Worm (Caenorhabditis elegans) whole organism, late embryonic: ENCODE measurements around the gene fbxa-164.

Source experiments
- K09A11.1 ChIP-seq: sonication (generic microtip); optimal IDR thresholded peaks from 2 replicates; lab custom pipeline; 2017; ENCODE audit warnings: antibody characterized with exemption, mild to moderate bottlenecking, missing genetic modification characterization, missing compliant biosample characterization; ENCODE audit not compliant: insufficient read depth
- ama-1 ChIP-seq: fragments of 150-350 bp; optimal IDR thresholded peaks from 2 replicates; lab custom pipeline; 2014
- ceh-48 ChIP-seq: sonication (generic microtip); optimal IDR thresholded peaks from 2 replicates; lab custom pipeline; 2016; ENCODE audit warnings: missing genetic modification characterization, inconsistent platforms, missing compliant biosample characterization
- madf-2 ChIP-seq: sonication (generic microtip); optimal IDR thresholded peaks from 2 replicates; lab custom pipeline; 2017; ENCODE audit warnings: missing genetic modification characterization, missing compliant biosample characterization
- pag-3 ChIP-seq: sonication (generic microtip); optimal IDR thresholded peaks from 2 replicates; lab custom pipeline; 2016; ENCODE audit warnings: missing compliant biosample characterization, missing genetic modification characterization, borderline replicate concordance
- tbx-2 ChIP-seq: sonication (generic microtip); optimal IDR thresholded peaks from 2 replicates; lab custom pipeline; 2016; ENCODE audit warnings: missing genetic modification characterization, missing compliant biosample characterization

- no peak for TF ChIP-seq ceh-48 (tag; lab: Kevin White, UChicago)
- TF ChIP-seq tbx-2 (tag; lab: Kevin White, UChicago), result no peak
- no peak for TF ChIP-seq madf-2
- no peak for TF ChIP-seq ama-1 (lab: Kevin White, UChicago)
- TF ChIP-seq pag-3 (tag; lab: Kevin White, UChicago), result no peak
- TF ChIP-seq K09A11.1, result no peak
These were observed 22.1 kb upstream of the fbxa-164 start for ce11 chrII:1635969-1636368.
